Worm (Caenorhabditis elegans): Measurements from ENCODE around the gene ZK380.2.
A peak's percentile ranks its signal among the peaks of the same experiment; 100 is the strongest.

The ZK380.2 gene

DNA sequence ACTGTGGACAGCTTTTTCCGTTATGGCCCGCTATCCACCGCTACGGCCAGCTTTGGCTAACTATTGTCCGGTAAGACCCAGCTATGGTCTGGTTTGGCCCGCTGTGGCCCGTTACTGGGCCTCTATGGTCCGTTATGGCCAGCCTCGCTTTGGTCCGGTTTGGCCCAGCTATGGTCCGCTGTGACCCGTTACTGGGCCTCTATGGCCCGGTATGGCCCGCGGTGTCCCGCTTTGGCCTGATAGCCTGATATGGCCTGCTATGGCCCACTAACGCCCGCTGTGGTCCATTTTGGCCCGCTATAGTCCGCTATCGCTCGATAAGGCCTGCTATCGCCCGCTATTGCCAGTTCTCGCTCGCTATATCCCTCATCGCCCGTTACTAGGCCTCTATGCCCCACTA, 28.7 kb upstream of the ZK380.2 start:
- no peak for TF ChIP-seq hlh-1 (tag; optimal IDR thresholded peaks at IDR 0.05)
- no peak for TF ChIP-seq nhr-76 (tag; optimal IDR thresholded peaks at IDR 0.05)
- no peak for TF ChIP-seq pha-4 (tag; optimal IDR thresholded peaks at IDR 0.05)
- peak; percentile 43 for TF ChIP-seq sem-2 (GFP tag; optimal IDR thresholded peaks at IDR 0.05)

DNA sequence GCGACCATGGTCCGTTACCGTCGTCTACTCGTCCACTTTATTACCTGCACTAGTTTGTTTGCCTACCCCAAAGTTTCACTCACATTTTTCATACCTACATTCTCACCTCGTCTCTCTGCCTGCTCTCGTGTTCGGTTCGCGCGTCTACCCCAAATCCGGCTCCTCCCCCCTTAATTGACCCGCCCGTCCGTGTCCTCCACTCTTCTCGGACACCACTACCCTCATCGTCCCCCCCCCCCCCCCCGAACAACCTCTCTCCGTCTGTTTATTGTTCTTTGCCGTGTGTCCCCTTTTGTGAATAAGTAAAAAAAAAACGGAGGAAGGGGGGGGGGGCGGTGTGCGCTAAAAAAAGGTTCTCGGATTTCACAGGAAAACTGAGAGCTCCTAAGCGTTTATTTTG, 28.2 kb upstream of the ZK380.2 start:
- TF ChIP-seq mls-2 (tag; optimal IDR thresholded peaks at IDR 0.05): peak; percentile 36
- TF ChIP-seq sptf-1 (tag; optimal IDR thresholded peaks at IDR 0.05): peak; percentile 15
- no peak for TF ChIP-seq hlh-1 (tag; optimal IDR thresholded peaks at IDR 0.05)
- no peak for TF ChIP-seq ces-1 (GFP tag; optimal IDR thresholded peaks at IDR 0.05)
- TF ChIP-seq nhr-2 (tag; optimal IDR thresholded peaks at IDR 0.05): peak; percentile 53

DNA sequence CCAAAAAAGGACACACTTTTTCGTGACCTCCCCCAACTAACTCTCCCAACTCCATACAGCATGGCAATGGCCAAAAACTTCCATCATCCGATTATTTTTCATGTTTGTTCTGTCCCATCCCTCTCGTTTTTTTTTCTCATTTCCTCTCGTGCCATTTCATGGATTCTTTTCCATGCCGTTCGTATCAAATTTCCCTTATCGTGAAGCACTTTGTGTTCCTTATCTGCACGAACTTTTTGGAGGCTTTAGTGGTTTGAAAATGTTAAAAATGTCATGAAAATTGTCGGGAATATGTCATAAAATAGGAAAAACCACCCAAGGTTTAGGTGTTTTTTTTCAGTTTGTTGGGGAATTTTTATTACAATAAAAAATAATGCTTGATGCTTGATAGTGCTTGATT, 27.6 kb upstream of the ZK380.2 start:
- TF ChIP-seq lin-32 (GFP tag; optimal IDR thresholded peaks at IDR 0.05) (no peak), mab-5 (tag; optimal IDR thresholded peaks at IDR 0.05) (no peak), blmp-1 (tag; optimal IDR thresholded peaks at IDR 0.05) (no peak)

DNA sequence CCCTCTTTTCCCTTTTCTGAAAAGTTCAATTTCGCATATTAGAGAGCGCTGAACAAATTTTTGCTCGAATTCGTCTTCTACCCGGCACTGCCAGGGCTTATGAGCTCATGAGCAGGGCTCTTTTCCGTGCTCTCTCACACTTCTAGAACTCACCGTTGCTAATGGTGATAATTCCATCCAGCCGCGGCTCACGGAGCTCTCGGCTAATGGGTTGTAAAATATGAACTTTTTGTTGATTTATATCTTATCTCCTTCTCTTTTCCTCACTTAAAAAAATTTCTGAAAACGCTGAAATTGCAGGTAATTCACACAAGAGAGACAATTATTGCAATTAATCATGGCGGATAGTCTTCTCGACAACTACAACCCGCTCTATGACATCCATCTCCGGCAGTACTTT, 26.7 kb upstream of the ZK380.2 start, which contains the start of gene H11E01.3:
H11E01.3 (plus strand) TSS at position 301 of the 400 bp plus-strand sequence.
- TF ChIP-seq nhr-237 (tag; optimal IDR thresholded peaks at IDR 0.05) (no peak), lin-32 (GFP tag; optimal IDR thresholded peaks at IDR 0.05) (no peak), pha-4 (tag; optimal IDR thresholded peaks at IDR 0.05) (no peak), ces-1 (GFP tag; optimal IDR thresholded peaks at IDR 0.05) (no peak), mls-2 (tag; optimal IDR thresholded peaks at IDR 0.05) (no peak), nhr-76 (tag; optimal IDR thresholded peaks at IDR 0.05) (no peak), snpc-4 (tag; optimal IDR thresholded peaks at IDR 0.05) (no peak), drap-1 (GFP tag; optimal IDR thresholded peaks at IDR 0.05) (no peak)

DNA sequence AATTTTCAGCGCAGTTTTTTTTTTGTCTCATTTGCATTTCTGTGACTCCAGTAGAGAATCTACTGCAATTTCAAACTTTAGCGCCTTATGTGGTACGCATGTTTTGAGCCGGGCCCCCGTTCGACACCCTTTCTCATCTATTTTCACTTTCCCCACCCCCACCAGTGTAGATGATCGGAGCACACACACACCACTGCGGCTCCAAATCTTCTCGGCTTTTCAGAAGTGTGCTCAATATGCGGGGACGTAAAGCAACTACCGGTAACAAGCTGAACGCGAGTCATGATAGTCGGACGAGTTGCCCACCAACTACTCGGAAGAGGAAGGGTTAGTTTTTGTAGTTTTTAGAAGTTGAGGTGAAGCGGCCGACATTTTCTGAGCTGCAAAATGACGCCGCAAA, 18.3 kb upstream of the ZK380.2 start:
- TF ChIP-seq unc-62 (GFP tag; optimal IDR thresholded peaks at IDR 0.05): no peak
- no peak for TF ChIP-seq drap-1 (GFP tag; optimal IDR thresholded peaks at IDR 0.05)
- no peak for TF ChIP-seq M03D4.4 (tag; optimal IDR thresholded peaks at IDR 0.05)
- TF ChIP-seq elt-3 (tag; optimal IDR thresholded peaks at IDR 0.05): no peak
- no peak for TF ChIP-seq bed-3 (GFP tag; optimal IDR thresholded peaks at IDR 0.05)
- no peak for TF ChIP-seq ztf-11 (tag; optimal IDR thresholded peaks at IDR 0.05)
- no peak for TF ChIP-seq sptf-1 (tag; optimal IDR thresholded peaks at IDR 0.05)
- TF ChIP-seq hlh-1 (tag; optimal IDR thresholded peaks at IDR 0.05): no peak
- TF ChIP-seq lin-32 (GFP tag; optimal IDR thresholded peaks at IDR 0.05): no peak
- no peak for TF ChIP-seq unc-120 (tag; optimal IDR thresholded peaks at IDR 0.05; ENCODE audit: poor library complexity, severe bottlenecking)
- no peak for TF ChIP-seq snpc-4 (tag; optimal IDR thresholded peaks at IDR 0.05)
- TF ChIP-seq elt-1 (tag; optimal IDR thresholded peaks at IDR 0.05; ENCODE audit: borderline replicate concordance, insufficient read depth): no peak
- TF ChIP-seq mls-2 (tag; optimal IDR thresholded peaks at IDR 0.05): no peak
- TF ChIP-seq nhr-12 (tag; optimal IDR thresholded peaks at IDR 0.05): no peak
- no peak for TF ChIP-seq blmp-1 (tag; optimal IDR thresholded peaks at IDR 0.05)
- TF ChIP-seq lsy-2 (tag; optimal IDR thresholded peaks at IDR 0.05): no peak

DNA sequence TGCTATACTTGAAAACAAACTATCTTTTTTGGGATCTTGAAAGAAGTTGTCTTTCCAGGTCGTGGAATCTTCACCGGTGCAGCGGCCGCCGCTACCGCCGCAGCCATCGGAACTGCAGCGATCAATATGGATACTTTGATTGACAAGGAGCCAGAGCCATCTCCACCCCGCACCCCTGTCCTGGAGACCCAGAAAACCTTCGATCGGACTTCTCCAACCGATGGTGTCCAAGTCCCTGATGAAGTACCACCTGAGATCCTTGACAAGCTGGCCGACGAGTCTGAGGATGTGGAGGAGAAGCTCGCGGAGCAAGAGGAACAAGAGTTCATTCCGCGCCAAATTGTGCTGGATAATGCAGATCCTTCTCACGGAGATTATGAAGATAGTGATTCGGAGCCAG, 17.4 kb upstream of the ZK380.2 start:
- TF ChIP-seq nhr-2 (tag; optimal IDR thresholded peaks at IDR 0.05) (no peak), elt-1 (tag; optimal IDR thresholded peaks at IDR 0.05; ENCODE audit: borderline replicate concordance, insufficient read depth) (no peak), flh-1 (GFP tag; optimal IDR thresholded peaks at IDR 0.05) (no peak), elt-3 (tag; optimal IDR thresholded peaks at IDR 0.05) (no peak), unc-120 (tag; optimal IDR thresholded peaks at IDR 0.05; ENCODE audit: poor library complexity, severe bottlenecking) (no peak), tbx-8 (GFP tag; optimal IDR thresholded peaks at IDR 0.05) (no peak), lin-32 (GFP tag; optimal IDR thresholded peaks at IDR 0.05) (no peak), blmp-1 (tag; optimal IDR thresholded peaks at IDR 0.05) (no peak), zip-8 (tag; optimal IDR thresholded peaks at IDR 0.05) (no peak), ces-1 (GFP tag; optimal IDR thresholded peaks at IDR 0.05) (no peak), ceh-43 (GFP tag; optimal IDR thresholded peaks at IDR 0.05) (no peak), mab-5 (tag; optimal IDR thresholded peaks at IDR 0.05) (no peak), M03D4.4 (tag; optimal IDR thresholded peaks at IDR 0.05) (no peak), ham-2 (GFP tag; optimal IDR thresholded peaks at IDR 0.05) (no peak), drap-1 (GFP tag; optimal IDR thresholded peaks at IDR 0.05) (no peak), bed-3 (GFP tag; optimal IDR thresholded peaks at IDR 0.05) (no peak)

Data from whole organism, mixed stage, embryonic.